Fruit fly (Drosophila melanogaster) whole organism: Measurements from ENCODE around the gene CG42795.

Experiments
- CG8478 ChIP-seq: fragments of >200 bp; optimal IDR thresholded peaks from 2 replicates; lab custom pipeline; 2018; ENCODE audit warnings: inconsistent platforms
- Dll ChIP-seq: fragments of >200 bp; optimal IDR thresholded peaks from 2 replicates; lab custom pipeline; 2017
- pan ChIP-seq: fragments of >200 bp; optimal IDR thresholded peaks from 2 replicates; lab custom pipeline; 2017
- psq ChIP-seq: fragments of >200 bp; optimal IDR thresholded peaks from 2 replicates; lab custom pipeline; 2017
- usp ChIP-seq: fragments of >200 bp; optimal IDR thresholded peaks from 2 replicates; lab custom pipeline; 2017; ENCODE audit warnings: missing biosample characterization, missing genetic modification characterization, mixed read lengths

dm6 chr3R:10227990-10228389, 2.5 kb downstream of the CG42795 start:
- no peak for TF ChIP-seq pan (lab: Kevin White, UChicago)
- TF ChIP-seq psq (lab: Kevin White, UChicago), result no peak
- no peak for TF ChIP-seq CG8478 (lab: Kevin White, UChicago)
- no peak for TF ChIP-seq usp (GFP tag; lab: Kevin White, UChicago)
- TF ChIP-seq Dll (lab: Kevin White, UChicago), result no peak
